Fruit fly (Drosophila melanogaster) whole organism, embryonic: ENCODE data around the gene CG6094.

Experiments used
- Adf1 ChIP-seq: fragments of 200-800 bp; sonication (Bioruptor generic); IDR thresholded peaks from 2 replicates; pipeline ENCODE4 v1.3.6; 2022; ENCODE audit warnings: missing biosample characterization, missing genetic modification characterization
- Bteb2 ChIP-seq: fragments of 200-800 bp; sonication (Bioruptor generic); optimal IDR thresholded peaks from 2 replicates; lab custom pipeline; 2016; ENCODE audit warnings: missing biosample characterization, missing genetic modification characterization
- CG10267 ChIP-seq: fragments of 200-800 bp; sonication (Bioruptor generic); optimal IDR thresholded peaks from 2 replicates; lab custom pipeline; 2018; ENCODE audit warnings: missing biosample characterization, mild to moderate bottlenecking, missing genetic modification characterization, moderate library complexity
- CG10366 ChIP-seq: fragments of 200-800 bp; sonication (Bioruptor generic); IDR thresholded peaks from 2 replicates; pipeline ENCODE4 v1.3.6; 2022; ENCODE audit warnings: missing biosample characterization, missing genetic modification characterization
- CG12104 ChIP-seq: fragments of 200-800 bp; sonication (Bioruptor generic); optimal IDR thresholded peaks from 3 replicates; lab custom pipeline; 2016; ENCODE audit warnings: missing biosample characterization, missing genetic modification characterization
- CG14014 ChIP-seq: fragments of 200-800 bp; sonication (Bioruptor generic); IDR thresholded peaks from 2 replicates; pipeline ENCODE4 v1.3.6; 2022; ENCODE audit warnings: missing biosample characterization, missing genetic modification characterization
- CG15269 ChIP-seq: fragments of 200-800 bp; sonication (Bioruptor generic); optimal IDR thresholded peaks from 2 replicates; lab custom pipeline; 2018; ENCODE audit warnings: missing biosample characterization, mild to moderate bottlenecking, missing genetic modification characterization, moderate library complexity
- CG15696 ChIP-seq: fragments of 200-800 bp; sonication (Bioruptor generic); optimal IDR thresholded peaks from 2 replicates; lab custom pipeline; 2019; ENCODE audit warnings: missing biosample characterization, mild to moderate bottlenecking, missing genetic modification characterization, moderate library complexity
- CG17612 ChIP-seq: fragments of 200-800 bp; sonication (Bioruptor generic); IDR thresholded peaks from 2 replicates; pipeline ENCODE4 v1.3.6; 2022; ENCODE audit warnings: missing biosample characterization, missing genetic modification characterization
- CG30403 ChIP-seq: fragments of 200-800 bp; sonication (Bioruptor generic); optimal IDR thresholded peaks from 3 replicates; lab custom pipeline; 2016; ENCODE audit warnings: missing biosample characterization, missing genetic modification characterization
- CG31388 ChIP-seq: fragments of 200-800 bp; sonication (Bioruptor generic); optimal IDR thresholded peaks from 2 replicates; lab custom pipeline; 2016; ENCODE audit warnings: missing biosample characterization, missing genetic modification characterization
- CG32767 ChIP-seq: fragments of 200-800 bp; sonication (Bioruptor generic); IDR thresholded peaks from 2 replicates; pipeline ENCODE4 v1.3.6; 2022; ENCODE audit warnings: missing biosample characterization, missing genetic modification characterization
- CG3995 ChIP-seq: fragments of 200-800 bp; sonication (Bioruptor generic); optimal IDR thresholded peaks from 3 replicates; lab custom pipeline; 2016; ENCODE audit warnings: missing biosample characterization, missing genetic modification characterization
- CG5953 ChIP-seq: fragments of 200-800 bp; sonication (Bioruptor generic); IDR thresholded peaks from 2 replicates; pipeline ENCODE4 v1.3.6; 2022; ENCODE audit warnings: missing biosample characterization, missing genetic modification characterization
- CG6683 ChIP-seq: fragments of 200-800 bp; sonication (Bioruptor generic); optimal IDR thresholded peaks from 2 replicates; lab custom pipeline; 2017; ENCODE audit warnings: missing biosample characterization, mild to moderate bottlenecking, missing genetic modification characterization, missing genetic modification reagents
- CG7357 ChIP-seq: fragments of 200-800 bp; sonication (Bioruptor generic); IDR thresholded peaks from 3 replicates; pipeline ENCODE4 v1.3.6; 2022; ENCODE audit warnings: missing biosample characterization, missing genetic modification characterization
- CG7556 ChIP-seq: fragments of 200-800 bp; sonication (Bioruptor generic); optimal IDR thresholded peaks from 2 replicates; lab custom pipeline; 2017; ENCODE audit warnings: missing biosample characterization, mild to moderate bottlenecking, missing genetic modification characterization
- CG8290 ChIP-seq, 3 experiments: fragments of 200-800 bp; sonication (Bioruptor generic); optimal IDR thresholded peaks; 2 replicates each; lab custom pipeline; 2016 to 2019; ENCODE audit warnings: missing biosample characterization in 3 of 3, missing genetic modification characterization in 3 of 3, mild to moderate bottlenecking in 2 of 3, moderate library complexity in 1 of 3
- CG8359 ChIP-seq: fragments of 200-800 bp; sonication (Bioruptor generic); optimal IDR thresholded peaks from 2 replicates; lab custom pipeline; 2017; ENCODE audit warnings: missing biosample characterization, mild to moderate bottlenecking, missing genetic modification characterization, borderline replicate concordance
- CG9437 ChIP-seq: fragments of 200-800 bp; sonication (Bioruptor generic); optimal IDR thresholded peaks from 2 replicates; lab custom pipeline; 2018; ENCODE audit warnings: missing biosample characterization, mild to moderate bottlenecking, missing genetic modification characterization
- CG9817 ChIP-seq: fragments of 200-800 bp; sonication (Bioruptor generic); optimal IDR thresholded peaks from 2 replicates; lab custom pipeline; 2018; ENCODE audit warnings: missing biosample characterization, mild to moderate bottlenecking, missing genetic modification characterization, moderate library complexity
- CHES-1-like ChIP-seq: fragments of 200-800 bp; sonication (Bioruptor generic); optimal IDR thresholded peaks from 2 replicates; lab custom pipeline; 2016; ENCODE audit warnings: missing biosample characterization, missing genetic modification characterization
- Camta ChIP-seq: fragments of 200-800 bp; sonication (Bioruptor generic); optimal IDR thresholded peaks from 2 replicates; lab custom pipeline; 2016; ENCODE audit warnings: missing biosample characterization, missing genetic modification characterization
- D19B ChIP-seq: fragments of 200-800 bp; sonication (Bioruptor generic); optimal IDR thresholded peaks from 2 replicates; lab custom pipeline; 2017; ENCODE audit warnings: missing biosample characterization, mild to moderate bottlenecking, missing genetic modification characterization
- H2.0 ChIP-seq: fragments of 200-800 bp; sonication (Bioruptor generic); IDR thresholded peaks from 2 replicates; pipeline ENCODE4 v1.3.6; 2022; ENCODE audit warnings: missing biosample characterization, missing genetic modification characterization
- Lhr ChIP-seq: fragments of 200-800 bp; sonication (Bioruptor generic); optimal IDR thresholded peaks from 3 replicates; lab custom pipeline; 2017; ENCODE audit warnings: mild to moderate bottlenecking, missing biosample characterization, missing genetic modification reagents, missing genetic modification characterization
- Lim3 ChIP-seq: fragments of 200-800 bp; sonication (Bioruptor generic); IDR thresholded peaks from 2 replicates; pipeline ENCODE4 v1.3.6; 2022; ENCODE audit warnings: missing biosample characterization, missing genetic modification characterization
- Max ChIP-seq: fragments of 200-800 bp; sonication (Bioruptor generic); optimal IDR thresholded peaks from 2 replicates; lab custom pipeline; 2016; ENCODE audit warnings: missing biosample characterization, mild to moderate bottlenecking, missing genetic modification characterization
- Mrtf ChIP-seq: fragments of 200-800 bp; sonication (Bioruptor generic); IDR thresholded peaks from 3 replicates; pipeline ENCODE4 v1.3.6; 2022; ENCODE audit warnings: missing biosample characterization, missing genetic modification characterization
- ac ChIP-seq: fragments of 200-800 bp; sonication (Bioruptor generic); optimal IDR thresholded peaks from 3 replicates; lab custom pipeline; 2017; ENCODE audit warnings: missing biosample characterization, mild to moderate bottlenecking, missing genetic modification characterization
- cas ChIP-seq: fragments of 200-800 bp; sonication (Bioruptor generic); IDR thresholded peaks from 2 replicates; pipeline ENCODE4 v1.3.6; 2022; ENCODE audit warnings: missing biosample characterization, missing genetic modification characterization
- chinmo ChIP-seq: fragments of 200-800 bp; sonication (Bioruptor generic); IDR thresholded peaks from 4 replicates; pipeline ENCODE4 v1.3.6; 2022; ENCODE audit warnings: missing biosample characterization, missing genetic modification characterization; ENCODE audit not compliant: partially characterized antibody
- dimm ChIP-seq: fragments of 200-800 bp; sonication (Bioruptor generic); IDR thresholded peaks from 2 replicates; pipeline ENCODE4 v1.3.6; 2022; ENCODE audit warnings: missing biosample characterization, missing genetic modification characterization
- exex ChIP-seq: fragments of 200-800 bp; sonication (Bioruptor generic); optimal IDR thresholded peaks from 4 replicates; lab custom pipeline; 2018; ENCODE audit warnings: missing biosample characterization, mild to moderate bottlenecking, missing genetic modification characterization, moderate library complexity
- fd3F ChIP-seq: fragments of 200-800 bp; sonication (Bioruptor generic); optimal IDR thresholded peaks from 2 replicates; lab custom pipeline; 2018; ENCODE audit warnings: missing biosample characterization, mild to moderate bottlenecking, missing genetic modification characterization, moderate library complexity
- gcm ChIP-seq: fragments of 200-800 bp; sonication (Bioruptor generic); optimal IDR thresholded peaks from 2 replicates; lab custom pipeline; 2019; ENCODE audit warnings: missing biosample characterization, mild to moderate bottlenecking, missing genetic modification characterization, moderate library complexity
- gro ChIP-seq: fragments of 200-800 bp; sonication (Bioruptor generic); optimal IDR thresholded peaks from 2 replicates; lab custom pipeline; 2016; ENCODE audit warnings: missing biosample characterization, missing genetic modification characterization
- ham ChIP-seq: fragments of 200-800 bp; sonication (Bioruptor generic); IDR thresholded peaks from 2 replicates; pipeline ENCODE4 v1.3.6; 2022; ENCODE audit warnings: missing biosample characterization, missing genetic modification characterization
- ind ChIP-seq: fragments of 200-800 bp; sonication (Bioruptor generic); optimal IDR thresholded peaks from 3 replicates; lab custom pipeline; 2016; ENCODE audit warnings: missing biosample characterization, missing genetic modification characterization
- kay ChIP-seq: fragments of 200-800 bp; sonication (Bioruptor generic); optimal IDR thresholded peaks from 2 replicates; lab custom pipeline; 2016; ENCODE audit warnings: missing biosample characterization, missing genetic modification characterization
- lbe ChIP-seq: fragments of 200-800 bp; sonication (Bioruptor generic); optimal IDR thresholded peaks from 2 replicates; lab custom pipeline; 2016; ENCODE audit warnings: missing biosample characterization, mild to moderate bottlenecking, missing genetic modification characterization
- nmo ChIP-seq: fragments of 200-800 bp; sonication (Bioruptor generic); optimal IDR thresholded peaks from 2 replicates; lab custom pipeline; 2018; ENCODE audit warnings: missing biosample characterization, mild to moderate bottlenecking, missing genetic modification characterization, moderate library complexity
- pan ChIP-seq, 4 experiments: fragments of >200 bp in 3 of 4; fragments of 200-800 bp in 1 of 4; sonication (Bioruptor generic) in 1 of 4; optimal IDR thresholded peaks in 3 of 4; IDR thresholded peaks in 1 of 4; 2 replicates each; pipeline versions ENCODE4 v1.3.6 to Lab custom; 2017 to 2022; ENCODE audit warnings: missing biosample characterization in 2 of 4, missing genetic modification characterization in 2 of 4, mixed read lengths in 1 of 4
- pum ChIP-seq: fragments of 200-800 bp; sonication (Bioruptor generic); optimal IDR thresholded peaks from 2 replicates; lab custom pipeline; 2016; ENCODE audit warnings: missing biosample characterization, missing genetic modification characterization
- ranshi ChIP-seq: fragments of 200-800 bp; sonication (Bioruptor generic); IDR thresholded peaks from 2 replicates; pipeline ENCODE4 v1.3.6; 2022; ENCODE audit warnings: missing biosample characterization, missing genetic modification characterization
- sens ChIP-seq: fragments of 200-800 bp; sonication (Bioruptor generic); peaks from one replicate; lab custom pipeline; 2016; ENCODE audit warnings: missing biosample characterization, missing genetic modification characterization
- sens-2 ChIP-seq: fragments of 200-800 bp; sonication (Bioruptor generic); IDR thresholded peaks from 2 replicates; pipeline ENCODE4 v1.3.6; 2022; ENCODE audit warnings: missing biosample characterization, missing genetic modification characterization
- tap ChIP-seq: fragments of 200-800 bp; optimal IDR thresholded peaks from 3 replicates; lab custom pipeline; 2019; ENCODE audit warnings: missing biosample characterization, mild to moderate bottlenecking, missing genetic modification characterization, moderate library complexity
- zfh1 ChIP-seq: fragments of 200-800 bp; sonication (Bioruptor generic); IDR thresholded peaks from 3 replicates; pipeline ENCODE4 v1.3.6; 2022; ENCODE audit warnings: missing biosample characterization, missing genetic modification characterization

The CG6094 gene

DNA sequence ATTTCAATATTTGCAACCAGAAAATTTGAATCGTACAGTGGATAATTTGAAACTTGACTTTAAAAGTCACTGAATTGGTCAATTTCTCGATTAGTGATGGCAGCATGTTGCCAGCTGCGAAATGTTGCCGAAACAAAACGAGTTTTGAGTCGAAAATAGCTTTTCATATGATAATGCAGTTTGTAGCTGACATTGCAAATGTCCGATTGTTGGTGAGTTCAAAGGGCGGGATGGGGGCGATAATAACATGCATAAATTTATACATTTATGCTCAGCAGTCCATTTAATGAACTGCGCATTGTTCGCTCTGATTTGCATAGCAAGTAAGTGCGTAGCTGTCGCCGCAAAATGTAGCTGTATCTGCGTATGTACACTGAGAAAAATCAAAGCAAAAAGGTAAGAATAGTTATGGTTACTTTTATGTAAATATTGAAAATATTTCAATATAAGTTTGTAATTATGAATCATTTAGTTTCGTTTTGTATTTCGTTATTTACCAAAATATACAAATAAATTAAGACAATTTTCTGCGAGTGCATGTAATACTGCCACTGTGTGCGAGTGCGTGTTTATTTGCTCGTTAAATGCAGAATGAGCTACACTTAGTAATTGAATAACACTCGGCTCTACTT, 20.2 kb downstream of the CG6094 start, which contains the start of gene Lip4 (continued):
- TF ChIP-seq CHES-1-like (GFP tag; lab: Kevin White, UChicago) (peak; percentile 43), CG31388 (peak; percentile 31), Camta (GFP tag; lab: Kevin White, UChicago) (peak; percentile 36), Adf1 (no peak), gro (GFP tag; lab: Kevin White, UChicago) (no peak), CG5953 (GFP tag; lab: Robert Waterston, UW) (peak; percentile 69), ac (GFP tag; lab: Kevin White, UChicago) (peak; percentile 3), CG17612 (GFP tag; lab: Robert Waterston, UW) (peak; percentile 43; the same call in 1 of the 2 replicates), CG8290 (GFP tag; optimal IDR thresholded peaks at IDR 0.05; lab: Kevin White, UChicago) (peak; percentile 18), CG8290 (tag; optimal IDR thresholded peaks at IDR 0.05; lab: Kevin White, UChicago) (peak in 1 of 2 experiments; percentile 60), CG6683 (GFP tag; lab: Kevin White, UChicago) (peak; percentile 41), CG9817 (tag; lab: Kevin White, UChicago) (peak; percentile 61), gcm (GFP tag; lab: Kevin White, UChicago) (peak; percentile 65), ind (GFP tag; lab: Kevin White, UChicago) (peak; percentile 76), Lim3 (GFP tag; lab: Robert Waterston, UW) (no peak), CG15696 (tag; lab: Kevin White, UChicago) (peak; percentile 66), H2.0 (GFP tag; lab: Robert Waterston, UW) (peak; percentile 78), CG14014 (GFP tag; lab: Robert Waterston, UW) (peak; percentile 82), sens-2 (GFP tag; lab: Robert Waterston, UW) (0 out of 2 replicates have a peak, but pooled peaks have one; percentile 36), Max (GFP tag; lab: Kevin White, UChicago) (peak; percentile 75), Lhr (GFP tag; lab: Kevin White, UChicago) (peak; percentile 11), tap (tag; lab: Kevin White, UChicago) (peak; percentile 71), cas (peak; percentile 55; the same call in 1 of the 2 replicates), pum (peak; percentile 6), CG12104 (GFP tag; lab: Kevin White, UChicago) (peak; percentile 44), Bteb2 (GFP tag; lab: Kevin White, UChicago) (peak; percentile 67), CG7556 (peak; percentile 82), CG3995 (GFP tag; lab: Kevin White, UChicago) (peak; percentile 7), ranshi (peak; percentile 82), fd3F (peak; percentile 79), sens (GFP tag; lab: Kevin White, UChicago) (peak; percentile 95), nmo (GFP tag; lab: Kevin White, UChicago) (peak; percentile 81), zfh1 (GFP tag; lab: Robert Waterston, UW) (peak; percentile 69), CG30403 (GFP tag; lab: Kevin White, UChicago) (peak; percentile 79), CG10267 (tag; lab: Kevin White, UChicago) (peak; percentile 61), CG9437 (peak; percentile 69), D19B (GFP tag; lab: Kevin White, UChicago) (peak; percentile 49), CG10366 (GFP tag; lab: Robert Waterston, UW) (peak; percentile 76), dimm (GFP tag; lab: Robert Waterston, UW) (0 out of 2 replicates have a peak, but pooled peaks have one; percentile 38), CG15269 (peak; percentile 91), chinmo (peak; percentile 76; the same call in 2 of the 4 replicates), CG8359 (GFP tag; lab: Kevin White, UChicago) (peak; percentile 28), ham (GFP tag; lab: Robert Waterston, UW) (no peak), pan (optimal IDR thresholded peaks at IDR 0.05; lab: Kevin White, UChicago) (no peak), pan (GFP tag; optimal IDR thresholded peaks at IDR 0.05 in 1 of 2, IDR thresholded peaks at IDR 0.05 in 1 of 2) (peak in 1 of 2 experiments; percentile 89), lbe (no peak), kay (no peak), CG32767 (GFP tag; lab: Robert Waterston, UW) (peak; percentile 82), Mrtf (GFP tag; lab: Robert Waterston, UW) (peak; percentile 53; the same call in 1 of the 3 replicates), CG7357 (0 out of 3 replicates have a peak, but pooled peaks have one; percentile 30), exex (tag; lab: Kevin White, UChicago) (no peak)
